Worm (Caenorhabditis elegans): ENCODE data around the gene H14N18.4.
"Not testable (repeated sequence)": the region's sequence is repeated elsewhere in the genome, so short reads cannot be mapped to it uniquely, and the experiment has no call there.

H14N18.4 gene

DNA sequence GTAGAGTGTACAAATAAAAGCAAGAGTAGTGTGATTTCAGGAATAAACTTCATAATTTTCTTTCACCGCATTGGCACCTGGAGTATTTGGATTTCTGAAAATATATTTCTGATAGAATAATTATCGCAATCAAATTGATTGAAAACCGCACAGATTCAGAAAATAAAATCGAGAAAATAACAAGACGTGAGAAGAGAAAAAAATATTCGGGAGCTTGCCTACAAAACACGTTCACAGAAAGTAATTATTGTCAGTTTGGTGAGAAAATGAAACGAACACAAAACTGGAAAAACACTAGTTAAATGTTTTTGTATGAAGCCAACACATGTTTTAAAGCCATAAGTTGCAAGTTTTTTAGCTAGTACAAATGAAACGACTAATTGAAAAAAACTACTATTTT lies 14.8 kb downstream of the H14N18.4 start, which contains the start of gene mod-1:
mod-1 (minus strand) TSS at position 101 of the 400 bp plus-strand sequence.
- TF ChIP-seq unc-130 (tag; optimal IDR thresholded peaks at IDR 0.05) (no peak), dsc-1 (tag; optimal IDR thresholded peaks at IDR 0.05) (no peak), irx-1 (tag; optimal IDR thresholded peaks at IDR 0.05) (no peak), efl-3 (GFP tag; optimal IDR thresholded peaks at IDR 0.05) (no peak), nhr-47 (tag; optimal IDR thresholded peaks at IDR 0.05) (no peak), grh-1 (GFP tag; IDR thresholded peaks at IDR 0.05) (no peak), egl-13 (tag; optimal IDR thresholded peaks at IDR 0.05) (no peak), blmp-1 (tag; optimal IDR thresholded peaks at IDR 0.05) (no peak), nhr-77 (tag; optimal IDR thresholded peaks at IDR 0.05) (no peak), sptf-1 (tag; optimal IDR thresholded peaks at IDR 0.05) (no peak), mep-1 (tag; optimal IDR thresholded peaks at IDR 0.05) (no peak), egl-27 (tag; optimal IDR thresholded peaks at IDR 0.05) (no peak)

DNA sequence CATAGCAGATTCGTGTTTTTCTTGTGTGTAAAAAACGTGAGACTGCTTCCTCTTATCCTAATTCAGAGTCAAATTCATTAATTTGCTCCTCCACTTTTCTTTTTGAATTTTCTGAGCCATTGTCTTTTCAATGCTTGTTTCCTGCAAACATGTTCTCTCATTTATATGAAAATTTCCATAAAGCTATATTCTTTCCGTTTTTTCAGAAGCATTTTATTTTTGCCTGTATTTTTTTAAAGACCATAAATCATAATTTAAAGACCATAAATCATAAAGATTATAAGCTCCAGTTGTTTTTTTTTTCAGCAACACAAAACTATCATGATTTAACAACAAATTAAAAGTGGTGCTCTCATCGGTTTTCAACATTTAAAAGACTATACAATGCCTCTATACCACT lies 21.9 kb downstream of the H14N18.4 start, which contains the start of gene frpr-11:
frpr-11 (plus strand) TSS at position 301 of the 400 bp plus-strand sequence.
- no peak for TF ChIP-seq swsn-7 (tag; optimal IDR thresholded peaks at IDR 0.05)

DNA sequence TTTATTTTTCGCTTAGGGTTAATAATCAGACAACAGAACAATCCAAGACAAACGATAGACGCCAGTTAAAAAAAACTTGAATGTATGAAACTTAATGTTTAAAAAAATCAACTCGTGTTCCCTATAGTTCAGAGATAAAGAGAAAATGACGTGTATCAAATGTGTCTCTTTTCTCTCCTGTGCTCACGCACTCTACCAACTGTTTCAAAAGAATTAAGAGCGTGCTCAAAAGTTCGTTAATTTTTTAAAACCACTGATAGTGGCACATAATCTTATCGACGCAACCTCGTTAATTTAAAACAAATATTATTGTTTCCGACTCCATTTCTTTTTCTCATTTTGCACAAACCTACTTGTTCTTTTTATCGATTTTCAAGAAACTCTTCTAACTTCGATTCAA lies 23.1 kb downstream of the H14N18.4 start:
- TF ChIP-seq elt-2 (tag; optimal IDR thresholded peaks at IDR 0.05) (peak; percentile 80), jun-1 (tag; optimal IDR thresholded peaks at IDR 0.05) (no peak)

DNA sequence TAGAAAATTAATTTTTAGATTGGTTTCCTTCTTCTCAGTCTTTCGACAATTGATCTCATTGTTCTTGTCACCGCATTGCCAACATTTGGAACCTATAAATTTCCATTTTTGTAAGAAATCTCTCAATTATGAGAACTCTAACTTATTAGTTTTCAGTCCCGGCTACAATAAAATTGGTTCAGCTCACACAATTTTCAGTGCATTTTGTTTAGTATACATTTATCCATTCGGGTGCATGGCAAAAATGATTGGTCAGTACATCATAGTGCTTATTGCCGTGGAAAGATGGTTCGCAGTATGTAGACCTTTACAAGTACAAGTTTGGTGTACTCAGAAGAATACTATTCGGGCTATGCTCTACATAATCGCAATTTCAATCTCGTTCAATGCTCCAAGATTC lies 24.9 kb downstream of the H14N18.4 start:
- no peak for TF ChIP-seq hpl-2 (GFP tag; optimal IDR thresholded peaks at IDR 0.05)
- no peak for TF ChIP-seq unc-130 (tag; optimal IDR thresholded peaks at IDR 0.05)
- peak; percentile 27 for TF ChIP-seq nhr-71 (tag; optimal IDR thresholded peaks at IDR 0.05)
- no peak for TF ChIP-seq xbp-1 (tag; optimal IDR thresholded peaks at IDR 0.05)
- peak; percentile 30 for TF ChIP-seq fkh-8 (tag; optimal IDR thresholded peaks at IDR 0.05)
- TF ChIP-seq efl-1 (optimal IDR thresholded peaks at IDR 0.05) = no peak
- peak in 1 of 2 experiments; percentile 62 for TF ChIP-seq efl-1 (GFP tag; optimal IDR thresholded peaks at IDR 0.05 in 1 of 2)

DNA sequence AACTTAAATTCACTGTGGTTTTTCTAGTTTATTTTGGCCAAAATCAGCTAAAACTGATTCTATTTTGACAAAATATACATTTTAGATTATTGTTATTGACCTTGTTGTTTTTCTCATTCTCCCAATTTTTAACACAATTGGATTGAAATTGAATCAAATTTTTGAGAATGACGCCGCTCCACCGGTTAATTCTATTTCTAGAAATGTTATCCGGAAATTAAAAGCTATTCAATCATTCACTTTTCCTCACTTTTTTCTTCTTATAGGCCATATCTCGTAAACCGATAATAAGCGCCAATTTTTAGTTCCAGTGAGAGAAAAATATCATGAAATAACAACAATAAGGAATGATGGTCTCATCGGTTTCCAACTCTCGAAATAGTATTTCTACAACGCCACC lies 26.1 kb downstream of the H14N18.4 start, which contains the start of gene frpr-12:
frpr-12 (plus strand) TSS at position 301 of the 400 bp plus-strand sequence.
- TF ChIP-seq Y116A8C.19 (tag; optimal IDR thresholded peaks at IDR 0.05; ENCODE audit: borderline replicate concordance) = no peak
- no peak for TF ChIP-seq snu-23 (GFP tag; optimal IDR thresholded peaks at IDR 0.05)
- TF ChIP-seq nhr-77 (tag; optimal IDR thresholded peaks at IDR 0.05) = no peak
- no peak for TF ChIP-seq fkh-4 (tag; optimal IDR thresholded peaks at IDR 0.05; ENCODE audit: borderline replicate concordance)
- no peak for TF ChIP-seq dpl-1 (GFP tag; optimal IDR thresholded peaks at IDR 0.05)
- TF ChIP-seq pqm-1 (tag; optimal IDR thresholded peaks at IDR 0.05) = no peak
- no peak for TF ChIP-seq nhr-11 (tag; optimal IDR thresholded peaks at IDR 0.05)

ce11 chrV:8898756-8899155 lies 30.0 kb downstream of the H14N18.4 start, which contains the start of gene frpr-13:
frpr-13 (plus strand) TSS chrV:8899056.
- no peak for TF ChIP-seq efl-1 (optimal IDR thresholded peaks at IDR 0.05)
- TF ChIP-seq efl-1 (GFP tag; optimal IDR thresholded peaks at IDR 0.05 in 1 of 2) = no peak
- TF ChIP-seq nhr-77 (tag; optimal IDR thresholded peaks at IDR 0.05) = no peak
- TF ChIP-seq lin-14 (GFP tag; optimal IDR thresholded peaks at IDR 0.05) = peak; percentile 8
- no peak for TF ChIP-seq alr-1 (tag; optimal IDR thresholded peaks at IDR 0.05; ENCODE audit: borderline replicate concordance)

ce11 chrV:8897942-8898419 lies 30.8 kb downstream of the H14N18.4 start, which contains the start of the genes his-17 and his-18:
his-17 (minus strand) TSS chrV:8897992.
his-18 (plus strand) TSS chrV:8898228.
- TF ChIP-seq swsn-7 (tag; optimal IDR thresholded peaks at IDR 0.05); pax-3 (tag; optimal IDR thresholded peaks at IDR 0.05); ceh-88 (GFP tag; IDR thresholded peaks at IDR 0.05): not testable (repeated sequence)

Measured in whole organism, L1 larva.